Fruit fly (Drosophila melanogaster) whole organism, prepupa: Measurements from ENCODE around the gene RabX5.
A peak's percentile ranks its signal among the peaks of the same experiment; 100 is the strongest.

Experiments
- CG3919 ChIP-seq: fragments of 200-800 bp; sonication (Bioruptor generic); optimal IDR thresholded peaks from 3 replicates; lab custom pipeline; 2016; ENCODE audit warnings: missing biosample characterization, missing genetic modification characterization
- CG6792 ChIP-seq: fragments of 200-800 bp; sonication (Bioruptor generic); optimal IDR thresholded peaks from 3 replicates; lab custom pipeline; 2016; ENCODE audit warnings: missing biosample characterization, missing genetic modification characterization
- CG7368 ChIP-seq: fragments of 200-800 bp; sonication (Bioruptor generic); optimal IDR thresholded peaks from 3 replicates; lab custom pipeline; 2016; ENCODE audit warnings: missing biosample characterization, missing genetic modification characterization
- CG8319 ChIP-seq: fragments of 200-800 bp; sonication (Bioruptor generic); optimal IDR thresholded peaks from 3 replicates; lab custom pipeline; 2016; ENCODE audit warnings: missing biosample characterization, missing genetic modification characterization
- Eip78C ChIP-seq: fragments of 200-800 bp; sonication (Bioruptor generic); peaks from one replicate; lab custom pipeline; 2016; ENCODE audit warnings: missing biosample characterization, missing genetic modification characterization
- Lpt ChIP-seq: fragments of 200-800 bp; sonication (Bioruptor generic); optimal IDR thresholded peaks from 3 replicates; lab custom pipeline; 2016; ENCODE audit warnings: missing biosample characterization, missing genetic modification characterization
- OdsH ChIP-seq: fragments of 200-800 bp; sonication (Bioruptor generic); optimal IDR thresholded peaks from 3 replicates; lab custom pipeline; 2016; ENCODE audit warnings: missing biosample characterization, missing genetic modification characterization
- Sox102F ChIP-seq: fragments of 200-800 bp; sonication (Bioruptor generic); optimal IDR thresholded peaks from 2 replicates; lab custom pipeline; 2016; ENCODE audit warnings: missing biosample characterization, mild to moderate bottlenecking, missing genetic modification characterization
- acj6 ChIP-seq: fragments of 200-800 bp; sonication (Bioruptor generic); optimal IDR thresholded peaks from 3 replicates; lab custom pipeline; 2016; ENCODE audit warnings: missing biosample characterization, missing genetic modification characterization
- fd59A ChIP-seq: fragments of 200-800 bp; sonication (Bioruptor generic); optimal IDR thresholded peaks from 2 replicates; lab custom pipeline; 2017; ENCODE audit warnings: missing biosample characterization, mild to moderate bottlenecking, missing genetic modification characterization, missing genetic modification reagents
- lz ChIP-seq: fragments of 200-800 bp; sonication (Bioruptor generic); optimal IDR thresholded peaks from 3 replicates; lab custom pipeline; 2016; ENCODE audit warnings: missing biosample characterization, missing genetic modification characterization
- net ChIP-seq: fragments of 200-800 bp; sonication (Bioruptor generic); optimal IDR thresholded peaks from 3 replicates; lab custom pipeline; 2016; ENCODE audit warnings: missing biosample characterization, missing genetic modification characterization
- salr ChIP-seq, 2 experiments: fragments of 200-800 bp; sonication (Bioruptor generic); optimal IDR thresholded peaks; 3 replicates each; lab custom pipeline; 2016 to 2018; ENCODE audit warnings: missing biosample characterization in 2 of 2, missing genetic modification characterization in 2 of 2, mild to moderate bottlenecking in 1 of 2
- vri ChIP-seq: fragments of 200-800 bp; sonication (Bioruptor generic); optimal IDR thresholded peaks from 3 replicates; lab custom pipeline; 2016; ENCODE audit warnings: missing biosample characterization, mild to moderate bottlenecking, missing genetic modification characterization

- no peak for TF ChIP-seq CG8319 (GFP tag; lab: Kevin White, UChicago)
- peak; percentile 46 for TF ChIP-seq lz (GFP tag; lab: Kevin White, UChicago)
- no peak for TF ChIP-seq salr (GFP tag; optimal IDR thresholded peaks at IDR 0.05; lab: Kevin White, UChicago)
- TF ChIP-seq CG7368 (GFP tag; lab: Kevin White, UChicago): peak; percentile 15
- no peak for TF ChIP-seq net (GFP tag; lab: Kevin White, UChicago)
- no peak for TF ChIP-seq Lpt (GFP tag; lab: Kevin White, UChicago)
- no peak for TF ChIP-seq vri (GFP tag; lab: Kevin White, UChicago)
- peak; percentile 55 for TF ChIP-seq CG3919 (GFP tag; lab: Kevin White, UChicago)
- peak; percentile 74 for TF ChIP-seq Eip78C (GFP tag; lab: Kevin White, UChicago)
- TF ChIP-seq OdsH (GFP tag; lab: Kevin White, UChicago): peak; percentile 35
- peak; percentile 34 for TF ChIP-seq acj6 (GFP tag; lab: Kevin White, UChicago)
- TF ChIP-seq CG6792 (GFP tag; lab: Kevin White, UChicago): peak; percentile 32
- peak; percentile 2 for TF ChIP-seq fd59A
- TF ChIP-seq Sox102F (GFP tag; lab: Kevin White, UChicago): no peak
Observed at dm6 chr3L:1710562-1710961, 40.7 kb upstream of the RabX5 start.
